Fruit fly (Drosophila melanogaster): Measurements from ENCODE around the gene Uba4.

Uba4 gene

DNA sequence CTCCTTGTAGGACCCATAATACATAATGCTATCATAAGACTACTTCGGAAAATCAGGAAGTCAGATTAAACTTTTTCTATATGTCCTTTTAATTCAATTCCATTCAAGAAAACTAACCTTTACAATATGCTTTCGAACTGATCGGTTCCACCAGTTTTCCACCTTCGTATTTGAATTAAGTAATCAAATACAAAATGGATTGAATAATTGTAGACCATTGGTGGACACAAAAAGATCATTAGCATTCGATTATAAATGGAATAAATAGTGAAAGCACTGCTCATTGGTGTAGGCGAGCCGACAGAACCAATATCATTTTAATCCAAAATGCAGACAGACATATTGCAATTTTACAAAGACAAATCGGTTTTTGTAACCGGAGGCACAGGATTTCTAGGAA, 2.2 kb downstream of the Uba4 start, which contains the start of gene Sgp:
Gene Sgp (plus strand): TSS at position 301 of the 400 bp plus-strand sequence.
- TF ChIP-seq dl (GFP tag; optimal IDR thresholded peaks at IDR 0.05; ENCODE audit: insufficient read depth in 1 of 2, partially characterized antibody in 2 of 2) = no peak
- no peak for TF ChIP-seq h (GFP tag; optimal IDR thresholded peaks at IDR 0.05)
- TF ChIP-seq Hnf4 (GFP tag; optimal IDR thresholded peaks at IDR 0.05) = no peak
- TF ChIP-seq woc (GFP tag; optimal IDR thresholded peaks at IDR 0.05) = no peak
- TF ChIP-seq Jra (GFP tag; optimal IDR thresholded peaks at IDR 0.05) = no peak
- TF ChIP-seq sage (GFP tag; optimal IDR thresholded peaks at IDR 0.05) = no peak
- no peak for TF ChIP-seq dsf (GFP tag; optimal IDR thresholded peaks at IDR 0.05; ENCODE audit: borderline replicate concordance)
- no peak for TF ChIP-seq tai (GFP tag; optimal IDR thresholded peaks at IDR 0.05)
- TF ChIP-seq dmrt93B (GFP tag; optimal IDR thresholded peaks at IDR 0.05) = no peak
- no peak for TF ChIP-seq br (GFP tag; optimal IDR thresholded peaks at IDR 0.05)
- no peak for TF ChIP-seq Mio (GFP tag; optimal IDR thresholded peaks at IDR 0.05)
- TF ChIP-seq Hr78 (GFP tag; optimal IDR thresholded peaks at IDR 0.05) = no peak
- no peak for TF ChIP-seq fru (GFP tag; optimal IDR thresholded peaks at IDR 0.05)
- TF ChIP-seq Abd-B (GFP tag; optimal IDR thresholded peaks at IDR 0.05) = no peak
- TF ChIP-seq sv (GFP tag; optimal IDR thresholded peaks at IDR 0.05) = no peak

DNA sequence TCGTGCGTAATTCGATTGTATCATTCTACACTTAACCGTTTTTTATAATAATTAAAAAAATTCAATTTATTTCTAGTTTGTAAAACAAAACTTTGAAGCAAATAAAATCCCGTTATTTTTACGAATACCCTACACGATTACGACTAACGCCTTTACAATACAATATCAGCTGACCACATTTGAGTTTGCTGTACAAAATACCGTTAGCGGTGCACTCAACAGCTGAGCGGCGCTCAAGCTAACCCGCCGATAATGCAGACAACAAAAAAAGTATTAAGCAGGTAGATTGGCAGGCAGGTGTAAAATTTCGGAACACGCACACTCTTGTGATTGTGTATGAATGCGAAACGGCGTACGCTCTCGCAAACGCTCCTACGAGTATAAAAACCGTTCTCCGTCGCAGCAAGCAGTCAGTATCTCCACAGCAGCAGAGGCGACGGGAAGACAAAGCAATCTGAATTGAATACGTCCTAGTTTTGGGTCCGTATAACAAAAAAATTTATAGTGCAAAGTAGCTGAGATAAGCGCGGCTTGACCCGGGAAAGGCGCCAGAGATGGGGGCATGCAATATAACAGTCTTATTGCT, 4.6 kb downstream of the Uba4 start, which contains the start of gene Acer:
Gene Acer (plus strand): TSS at position 210 of the 586 bp plus-strand sequence.
- peak; percentile 14 for TF ChIP-seq h (GFP tag; optimal IDR thresholded peaks at IDR 0.05)
- no peak for TF ChIP-seq woc (GFP tag; optimal IDR thresholded peaks at IDR 0.05)
- TF ChIP-seq Dif (GFP tag; optimal IDR thresholded peaks at IDR 0.05; ENCODE audit: partially characterized antibody) = peak; percentile 51

DNA sequence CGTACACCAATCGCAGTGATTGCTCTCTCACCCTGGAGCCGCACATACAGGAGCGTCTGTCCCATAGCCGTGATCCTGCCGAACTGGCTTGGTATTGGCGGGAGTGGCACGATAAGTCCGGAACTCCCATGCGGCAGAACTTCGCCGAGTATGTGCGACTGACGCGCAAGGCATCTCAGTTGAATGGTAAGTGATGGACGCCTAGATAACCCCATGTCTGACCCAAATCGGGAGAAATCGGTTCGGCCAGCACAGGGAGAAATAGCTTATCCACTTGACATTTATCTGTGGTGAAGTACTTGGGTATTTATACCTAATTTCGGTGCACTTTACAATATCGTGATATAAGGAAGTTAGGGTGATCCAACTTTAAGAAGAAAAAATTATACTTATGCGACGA, 5.6 kb downstream of the Uba4 start:
- TF ChIP-seq rgr (GFP tag; optimal IDR thresholded peaks at IDR 0.05) (no peak), foxo (GFP tag; optimal IDR thresholded peaks at IDR 0.05) (no peak), dl (GFP tag; optimal IDR thresholded peaks at IDR 0.05; ENCODE audit: insufficient read depth in 1 of 2, partially characterized antibody in 2 of 2) (no peak), pan (optimal IDR thresholded peaks at IDR 0.05) (no peak), ey (GFP tag; optimal IDR thresholded peaks at IDR 0.05) (no peak), br (GFP tag; optimal IDR thresholded peaks at IDR 0.05) (no peak), lola (GFP tag; optimal IDR thresholded peaks at IDR 0.05) (no peak), sage (GFP tag; optimal IDR thresholded peaks at IDR 0.05) (no peak), jim (GFP tag; optimal IDR thresholded peaks at IDR 0.05) (no peak), GATAd (GFP tag; optimal IDR thresholded peaks at IDR 0.05) (no peak), dmrt93B (GFP tag; optimal IDR thresholded peaks at IDR 0.05) (no peak), tai (GFP tag; optimal IDR thresholded peaks at IDR 0.05) (no peak), Mio (GFP tag; optimal IDR thresholded peaks at IDR 0.05) (no peak), Dif (GFP tag; optimal IDR thresholded peaks at IDR 0.05; ENCODE audit: partially characterized antibody) (no peak), brk (GFP tag; optimal IDR thresholded peaks at IDR 0.05) (no peak)

DNA sequence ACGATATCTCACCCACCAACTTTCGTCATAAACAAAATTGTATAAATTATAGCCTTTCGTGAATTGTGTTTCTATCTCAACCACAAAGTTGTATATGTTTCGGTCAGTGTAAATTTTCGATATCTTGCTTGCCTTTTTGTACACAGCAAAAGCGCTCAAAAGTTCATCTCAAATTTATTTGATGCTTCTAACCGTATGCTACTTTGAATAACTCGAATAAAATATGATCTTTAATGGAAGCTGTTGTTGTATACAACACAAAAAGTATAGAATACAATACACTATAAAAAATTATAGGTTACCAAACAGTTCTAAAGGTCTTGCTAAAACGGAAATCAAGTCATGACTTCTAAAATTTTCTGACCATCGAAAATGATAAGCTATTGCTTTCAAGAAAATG, 7.8 kb downstream of the Uba4 start:
- TF ChIP-seq GATAd (GFP tag; optimal IDR thresholded peaks at IDR 0.05) (no peak), Sp1 (GFP tag; optimal IDR thresholded peaks at IDR 0.05) (no peak), Hr78 (GFP tag; optimal IDR thresholded peaks at IDR 0.05) (no peak), lola (GFP tag; optimal IDR thresholded peaks at IDR 0.05) (no peak), psq (GFP tag; optimal IDR thresholded peaks at IDR 0.05) (no peak), HLH106 (tag; optimal IDR thresholded peaks at IDR 0.05) (no peak), Vsx2 (GFP tag; optimal IDR thresholded peaks at IDR 0.05; ENCODE audit: partially characterized antibody) (no peak), dsf (GFP tag; optimal IDR thresholded peaks at IDR 0.05; ENCODE audit: borderline replicate concordance) (no peak), N (GFP tag; optimal IDR thresholded peaks at IDR 0.05) (no peak), fru (GFP tag; optimal IDR thresholded peaks at IDR 0.05) (no peak), Dfd (GFP tag; optimal IDR thresholded peaks at IDR 0.05) (no peak), Abd-B (GFP tag; optimal IDR thresholded peaks at IDR 0.05) (no peak), CG9705 (GFP tag; optimal IDR thresholded peaks at IDR 0.05) (no peak), ey (GFP tag; optimal IDR thresholded peaks at IDR 0.05) (no peak), Hnf4 (GFP tag; optimal IDR thresholded peaks at IDR 0.05) (no peak), CrebA (GFP tag; optimal IDR thresholded peaks at IDR 0.05; ENCODE audit: borderline replicate concordance) (no peak), usp (GFP tag; optimal IDR thresholded peaks at IDR 0.05) (no peak), sv (GFP tag; optimal IDR thresholded peaks at IDR 0.05) (no peak), foxo (GFP tag; optimal IDR thresholded peaks at IDR 0.05) (no peak), Mio (GFP tag; optimal IDR thresholded peaks at IDR 0.05) (no peak)

Data from whole organism, wandering third instar larva.